Fruit fly (Drosophila melanogaster) Kc167 (cell line): ENCODE measurements around the gene CG17118.

Experiments used
- Sin3A ChIP-seq: fragments of >200 bp; optimal IDR thresholded peaks from 2 replicates; lab custom pipeline; 2018; ENCODE audit warnings: missing external identifiers
- h ChIP-seq: fragments of >200 bp; optimal IDR thresholded peaks from 3 replicates; lab custom pipeline; 2018; ENCODE audit warnings: missing external identifiers
- insv ChIP-seq: fragments of >200 bp; optimal IDR thresholded peaks from 3 replicates; lab custom pipeline; 2018; ENCODE audit warnings: missing external identifiers
- psq ChIP-seq: fragments of >200 bp; optimal IDR thresholded peaks from 2 replicates; lab custom pipeline; 2017; ENCODE audit warnings: missing external identifiers
- ttk ChIP-seq: sonication (Bioruptor generic); optimal IDR thresholded peaks from 2 replicates; lab custom pipeline; 2017; ENCODE audit warnings: missing external identifiers

- TF ChIP-seq Sin3A (lab: Kevin White, UChicago) = no peak
- no peak for TF ChIP-seq psq (lab: Kevin White, UChicago)
- TF ChIP-seq insv = no peak
- TF ChIP-seq h (lab: Kevin White, UChicago) = no peak
- no peak for TF ChIP-seq ttk (lab: Kevin White, UChicago)
Measured at dm6 chr2L:10711221-10711620, 18.8 kb upstream of the CG17118 start.
